Worm (Caenorhabditis elegans) whole organism, L3 larva: Measurements from ENCODE around the gene F37B12.3.

Experiments used
- ZK546.5 ChIP-seq: sonication (generic microtip); optimal IDR thresholded peaks from 2 replicates; lab custom pipeline; 2017; ENCODE audit warnings: missing biosample characterization, missing genetic modification characterization
- ama-1 ChIP-seq: fragments of 150-350 bp; optimal IDR thresholded peaks from 2 replicates; lab custom pipeline; 2018
- ceh-16 ChIP-seq: sonication (generic microtip); optimal IDR thresholded peaks from 2 replicates; lab custom pipeline; 2017; ENCODE audit warnings: missing biosample characterization, missing genetic modification characterization
- ceh-28 ChIP-seq: fragments of 150-350 bp; optimal IDR thresholded peaks from 2 replicates; lab custom pipeline; 2014; ENCODE audit warnings: missing biosample characterization, missing genetic modification reagents, missing genetic modification characterization
- ceh-9 ChIP-seq: sonication (generic microtip); optimal IDR thresholded peaks from 2 replicates; lab custom pipeline; 2018; ENCODE audit warnings: missing biosample characterization, missing genetic modification characterization
- daf-12 ChIP-seq: fragments of 150-350 bp; optimal IDR thresholded peaks from 2 replicates; lab custom pipeline; 2014; ENCODE audit warnings: missing biosample characterization, missing genetic modification reagents, missing genetic modification characterization
- egl-5 ChIP-seq: fragments of 150-350 bp; optimal IDR thresholded peaks from 2 replicates; lab custom pipeline; 2017; ENCODE audit warnings: missing biosample characterization, missing genetic modification reagents, missing genetic modification characterization, inconsistent platforms
- elt-1 ChIP-seq: fragments of 150-350 bp; optimal IDR thresholded peaks from 2 replicates; lab custom pipeline; 2014; ENCODE audit warnings: missing biosample characterization, missing genetic modification characterization
- elt-2 ChIP-seq: sonication (generic microtip); optimal IDR thresholded peaks from 2 replicates; lab custom pipeline; 2016; ENCODE audit warnings: missing genetic modification reagents, mild to moderate bottlenecking, missing genetic modification characterization, missing compliant biosample characterization
- fkh-2 ChIP-seq: fragments of 150-350 bp; optimal IDR thresholded peaks from 2 replicates; lab custom pipeline; 2014; ENCODE audit warnings: missing biosample characterization, missing genetic modification reagents, missing genetic modification characterization
- fos-1 ChIP-seq: fragments of 150-350 bp; optimal IDR thresholded peaks from 2 replicates; lab custom pipeline; 2014; ENCODE audit warnings: missing biosample characterization, missing genetic modification characterization
- jun-1 ChIP-seq: fragments of 150-350 bp; optimal IDR thresholded peaks from 2 replicates; lab custom pipeline; 2014; ENCODE audit warnings: missing biosample characterization, missing genetic modification reagents, missing genetic modification characterization
- lin-15B ChIP-seq: fragments of 150-350 bp; optimal IDR thresholded peaks from 2 replicates; lab custom pipeline; 2014; ENCODE audit warnings: missing biosample characterization, missing genetic modification characterization
- lsy-12 ChIP-seq: sonication (generic microtip); optimal IDR thresholded peaks from 2 replicates; lab custom pipeline; 2016; ENCODE audit warnings: mild to moderate bottlenecking, missing genetic modification characterization, missing compliant biosample characterization
- mml-1 ChIP-seq: fragments of 150-350 bp; sonication (generic microtip); optimal IDR thresholded peaks from 3 replicates; lab custom pipeline; 2014; ENCODE audit warnings: missing biosample characterization, missing genetic modification characterization
- nfya-1 ChIP-seq: sonication (generic microtip); optimal IDR thresholded peaks from 2 replicates; lab custom pipeline; 2017; ENCODE audit warnings: missing genetic modification characterization, mild to moderate bottlenecking, missing compliant biosample characterization, antibody characterized with exemption, moderate library complexity; ENCODE audit not compliant: insufficient read depth
- nhr-23 ChIP-seq: fragments of 150-350 bp; optimal IDR thresholded peaks from 2 replicates; lab custom pipeline; 2014; ENCODE audit warnings: missing biosample characterization, missing genetic modification reagents, missing genetic modification characterization
- nhr-237 ChIP-seq: fragments of 150-350 bp; optimal IDR thresholded peaks from 2 replicates; lab custom pipeline; 2014; ENCODE audit warnings: missing biosample characterization, missing genetic modification characterization
- nhr-25 ChIP-seq: sonication (generic microtip); optimal IDR thresholded peaks from 2 replicates; lab custom pipeline; 2017; ENCODE audit warnings: missing biosample characterization, missing genetic modification characterization
- nhr-28 ChIP-seq: fragments of 150-350 bp; optimal IDR thresholded peaks from 2 replicates; lab custom pipeline; 2014; ENCODE audit warnings: missing biosample characterization, missing genetic modification characterization
- nhr-43 ChIP-seq: sonication (generic microtip); optimal IDR thresholded peaks from 2 replicates; lab custom pipeline; 2016; ENCODE audit warnings: mild to moderate bottlenecking, missing genetic modification characterization, missing compliant biosample characterization; ENCODE audit not compliant: poor library complexity, severe bottlenecking
- nhr-76 ChIP-seq: fragments of 150-350 bp; sonication (generic microtip); optimal IDR thresholded peaks from 5 replicates; lab custom pipeline; 2014; ENCODE audit warnings: missing biosample characterization, missing genetic modification characterization
- nhr-77 ChIP-seq: fragments of 150-350 bp; optimal IDR thresholded peaks from 2 replicates; lab custom pipeline; 2014; ENCODE audit warnings: missing biosample characterization, missing genetic modification characterization
- pha-4 ChIP-seq: fragments of 150-350 bp; optimal IDR thresholded peaks from 2 replicates; lab custom pipeline; 2014; ENCODE audit warnings: missing biosample characterization, missing genetic modification reagents, missing genetic modification characterization
- pqm-1 ChIP-seq: fragments of 150-350 bp; optimal IDR thresholded peaks from 2 replicates; lab custom pipeline; 2017; ENCODE audit warnings: missing biosample characterization, missing genetic modification characterization, inconsistent platforms
- snpc-4 ChIP-seq: fragments of 150-350 bp; optimal IDR thresholded peaks from 2 replicates; lab custom pipeline; 2014; ENCODE audit warnings: missing biosample characterization, missing genetic modification characterization
- unc-39 ChIP-seq: sonication (generic microtip); optimal IDR thresholded peaks from 4 replicates; lab custom pipeline; 2017; ENCODE audit warnings: missing biosample characterization, missing genetic modification characterization
- zag-1 ChIP-seq: fragments of 150-350 bp; optimal IDR thresholded peaks from 2 replicates; lab custom pipeline; 2014; ENCODE audit warnings: missing biosample characterization, missing genetic modification characterization
- ztf-4 ChIP-seq: fragments of 150-350 bp; optimal IDR thresholded peaks from 2 replicates; lab custom pipeline; 2014; ENCODE audit warnings: missing biosample characterization, missing genetic modification characterization

The F37B12.3 gene

DNA sequence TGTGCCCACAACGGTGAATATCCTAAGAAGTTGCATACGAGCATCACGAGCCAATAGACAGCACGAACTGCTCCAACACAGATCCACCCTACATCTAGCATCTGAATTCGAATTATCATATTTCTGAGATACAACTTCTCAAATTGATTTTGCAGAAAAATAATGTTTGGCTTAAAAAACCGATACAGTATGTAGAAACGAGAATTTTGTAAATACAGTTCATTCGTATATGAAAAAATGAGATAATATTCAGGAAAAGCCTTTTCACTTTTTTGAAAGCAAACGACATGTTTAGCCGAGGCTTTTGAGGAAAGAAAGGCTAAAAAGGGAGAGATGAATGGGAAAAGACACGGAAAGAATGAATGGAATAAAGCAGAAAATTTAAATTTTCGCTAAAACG lies at the start of gene F37B12.3:
Gene F37B12.3, minus strand, starts transcription at position 101 of the 400 bp plus-strand sequence.
- TF ChIP-seq ztf-4 (tag; lab: Kevin White, UChicago) (no peak), snpc-4 (no peak), nhr-25 (tag; lab: Kevin White, UChicago) (no peak), egl-5 (no peak), lsy-12 (tag; lab: Kevin White, UChicago) (no peak), elt-2 (tag; lab: Kevin White, UChicago) (no peak), ZK546.5 (tag; lab: Kevin White, UChicago) (no peak), daf-12 (tag; lab: Kevin White, UChicago) (no peak), ceh-16 (no peak), pqm-1 (no peak), nhr-28 (tag; lab: Kevin White, UChicago) (no peak), nhr-23 (tag; lab: Kevin White, UChicago) (no peak), ceh-9 (no peak), nhr-76 (no peak), lin-15B (tag; lab: Kevin White, UChicago) (no peak)

DNA sequence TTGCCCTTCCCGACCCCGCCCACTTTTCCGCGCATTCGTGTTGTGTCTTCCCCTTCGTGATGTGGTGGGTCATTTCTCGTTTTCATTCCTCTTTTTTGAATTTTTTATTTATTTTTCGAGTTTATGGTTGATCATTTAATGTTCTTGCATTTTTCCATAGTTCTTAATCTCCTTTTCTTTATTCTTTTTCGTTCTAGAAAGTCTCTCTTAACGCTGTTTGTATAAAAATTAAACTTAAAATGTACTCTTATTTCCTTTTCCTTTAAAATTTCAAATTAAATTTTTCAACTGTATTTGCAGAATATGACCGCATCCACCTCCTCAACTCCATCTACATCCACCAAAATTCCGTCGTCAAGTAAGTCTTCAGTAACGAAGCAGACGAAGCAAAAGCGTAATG lies 45.1 kb upstream of the F37B12.3 start, which contains the start of gene hlh-3:
Gene hlh-3, plus strand, starts transcription at position 301 of the 400 bp plus-strand sequence.
- TF ChIP-seq unc-39 (tag; lab: Kevin White, UChicago): no peak
- TF ChIP-seq nhr-43 (tag; lab: Kevin White, UChicago): no peak
- TF ChIP-seq zag-1 (tag; lab: Kevin White, UChicago): no peak
- no peak for TF ChIP-seq snpc-4
- TF ChIP-seq ama-1: no peak
- no peak for TF ChIP-seq ZK546.5 (tag; lab: Kevin White, UChicago)
- no peak for TF ChIP-seq nhr-28 (tag; lab: Kevin White, UChicago)
- TF ChIP-seq jun-1 (tag; lab: Kevin White, UChicago): no peak
- TF ChIP-seq mml-1 (tag; lab: Kevin White, UChicago): no peak
- TF ChIP-seq pha-4 (tag; lab: Kevin White, UChicago): no peak
- no peak for TF ChIP-seq ztf-4 (tag; lab: Kevin White, UChicago)

- TF ChIP-seq elt-2 (tag; lab: Kevin White, UChicago) (peak; percentile 27), snpc-4 (no peak), nhr-43 (tag; lab: Kevin White, UChicago) (no peak)
Measured at ce11 chrII:9083093-9083492, 41.9 kb upstream of the F37B12.3 start, which contains the start of gene sysm-1. Gene sysm-1, minus strand, starts transcription at chrII:9083193.

DNA sequence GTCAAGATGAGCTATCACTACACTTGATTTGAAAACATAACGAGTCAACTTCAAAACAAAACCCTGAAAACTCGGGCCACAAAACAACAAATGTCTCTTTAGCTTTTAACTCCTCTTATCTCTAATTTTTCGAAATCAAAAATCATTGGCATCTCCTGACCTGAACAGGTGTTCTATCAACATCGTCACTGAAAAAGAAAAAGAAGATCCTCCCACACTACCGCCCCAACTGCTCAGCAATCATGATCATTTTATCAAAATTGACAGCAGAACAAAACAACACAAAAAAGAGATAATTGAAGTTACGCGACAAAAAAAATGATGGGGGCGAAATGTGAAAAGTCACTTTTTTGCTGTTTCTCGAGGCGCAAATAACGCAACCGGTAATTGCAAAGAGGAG lies 37.1 kb upstream of the F37B12.3 start:
- TF ChIP-seq nhr-25 (tag; lab: Kevin White, UChicago): no peak
- TF ChIP-seq nfya-1: peak; percentile 11

ce11 chrII:9076098-9076879 lies 35.1 kb upstream of the F37B12.3 start:
- no peak for TF ChIP-seq ceh-28 (tag; lab: Kevin White, UChicago)
- no peak for TF ChIP-seq fkh-2
- peak; percentile 60 for TF ChIP-seq pha-4 (tag; lab: Kevin White, UChicago)
- peak; percentile 41 for TF ChIP-seq elt-2 (tag; lab: Kevin White, UChicago)

DNA sequence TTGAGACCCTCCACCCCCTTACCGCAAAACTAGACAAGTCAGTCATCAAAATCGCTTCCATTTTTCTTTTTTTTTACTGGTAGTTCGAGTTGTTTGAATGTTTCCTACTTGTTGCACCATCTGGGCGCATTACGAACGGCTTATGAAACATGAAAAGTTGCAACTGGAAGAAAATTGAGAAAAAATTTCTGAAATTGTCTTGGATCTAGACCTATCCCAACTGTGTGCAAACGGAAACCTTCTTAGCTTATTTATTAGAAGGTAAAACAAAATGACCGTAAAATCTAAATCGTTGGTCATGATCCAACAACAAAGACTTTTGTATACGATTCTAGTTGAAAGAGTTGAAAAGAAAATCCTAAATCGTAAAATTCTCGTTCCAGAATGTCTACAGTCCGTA lies 33.3 kb upstream of the F37B12.3 start:
- no peak for TF ChIP-seq fkh-2
- no peak for TF ChIP-seq unc-39 (tag; lab: Kevin White, UChicago)
- TF ChIP-seq nhr-237 (tag; lab: Kevin White, UChicago): no peak
- no peak for TF ChIP-seq zag-1 (tag; lab: Kevin White, UChicago)
- no peak for TF ChIP-seq mml-1 (tag; lab: Kevin White, UChicago)
- TF ChIP-seq fos-1 (tag; lab: Kevin White, UChicago): no peak
- no peak for TF ChIP-seq elt-1
- no peak for TF ChIP-seq nhr-25 (tag; lab: Kevin White, UChicago)
- no peak for TF ChIP-seq nhr-77 (tag; lab: Kevin White, UChicago)
